Worm (Caenorhabditis elegans) whole organism, L4/young adult: Measurements from ENCODE around the gene trul-1.

Experiments used
- W03F9.2 ChIP-seq: fragments of 150-350 bp; optimal IDR thresholded peaks from 2 replicates; lab custom pipeline; 2014; ENCODE audit warnings: missing biosample characterization, missing genetic modification characterization
- dao-5 ChIP-seq: sonication (generic microtip); optimal IDR thresholded peaks from 2 replicates; lab custom pipeline; 2016; ENCODE audit warnings: missing genotype, missing genetic modification characterization, moderate library complexity, missing compliant biosample characterization
- him-1 ChIP-seq: sonication (generic microtip); optimal IDR thresholded peaks from 2 replicates; lab custom pipeline; 2016; ENCODE audit warnings: missing genotype, missing genetic modification reagents, missing genetic modification characterization, missing compliant biosample characterization

ce11 chrII:321183-321582 lies 38.8 kb upstream of the trul-1 start:
- TF ChIP-seq him-1 (tag; lab: Kevin White, UChicago) (no peak), W03F9.2 (tag; lab: Kevin White, UChicago) (no peak), dao-5 (tag; lab: Kevin White, UChicago) (no peak)
